Worm (Caenorhabditis elegans) whole organism, dauer: ENCODE results near the gene C34D4.3.

Experiments
- unc-62 ChIP-seq: sonication (generic microtip); optimal IDR thresholded peaks from 2 replicates; lab custom pipeline; 2017; ENCODE audit warnings: missing biosample characterization, missing genetic modification reagents, missing genetic modification characterization

The C34D4.3 gene

ce11 chrIV:7165723-7166122, 12.3 kb downstream of the C34D4.3 start, which contains the start of gene rpc-1:
rpc-1 (minus strand) TSS chrIV:7165748.
- TF ChIP-seq unc-62 (GFP tag; lab: Kevin White, UChicago): no peak

ce11 chrIV:7166553-7166952, 13.1 kb downstream of the C34D4.3 start, which contains the start of gene C42D4.18:
C42D4.18 (plus strand) TSS chrIV:7166783.
- no peak for TF ChIP-seq unc-62 (GFP tag; lab: Kevin White, UChicago)

ce11 chrIV:7167983-7168760, 14.7 kb downstream of the C34D4.3 start, which contains the start of gene skr-16:
skr-16 (plus strand) TSS chrIV:7168710.
- no peak for TF ChIP-seq unc-62 (GFP tag; lab: Kevin White, UChicago)

- TF ChIP-seq unc-62 (GFP tag; lab: Kevin White, UChicago): no peak
Observed at ce11 chrIV:7171222-7171621, 17.8 kb downstream of the C34D4.3 start, which contains the start of gene str-220. str-220 (minus strand) TSS chrIV:7171322.

- no peak for TF ChIP-seq unc-62 (GFP tag; lab: Kevin White, UChicago)
Observed at ce11 chrIV:7173489-7173888, 20.0 kb downstream of the C34D4.3 start, which contains the start of gene str-1. str-1 (plus strand) TSS chrIV:7173789.

ce11 chrIV:7175346-7175745, 21.9 kb downstream of the C34D4.3 start, which contains the start of gene C42D4.19:
C42D4.19 (plus strand) TSS chrIV:7175646.
- TF ChIP-seq unc-62 (GFP tag; lab: Kevin White, UChicago): no peak

- TF ChIP-seq unc-62 (GFP tag; lab: Kevin White, UChicago): no peak
Observed at ce11 chrIV:7176887-7177286, 23.4 kb downstream of the C34D4.3 start, which contains the start of gene str-44. str-44 (plus strand) TSS chrIV:7177187.

- TF ChIP-seq unc-62 (GFP tag; lab: Kevin White, UChicago): no peak
Observed at ce11 chrIV:7178942-7179341, 25.5 kb downstream of the C34D4.3 start, which contains the start of gene C42D4.3. C42D4.3 (plus strand) TSS chrIV:7179239.

- no peak for TF ChIP-seq unc-62 (GFP tag; lab: Kevin White, UChicago)
Observed at ce11 chrIV:7180304-7180703, 26.8 kb downstream of the C34D4.3 start, which contains the start of gene cest-10. cest-10 (plus strand) TSS chrIV:7180557.

ce11 chrIV:7182818-7183217, 29.4 kb downstream of the C34D4.3 start:
- TF ChIP-seq unc-62 (GFP tag; lab: Kevin White, UChicago): no peak

ce11 chrIV:7184597-7184996, 31.1 kb downstream of the C34D4.3 start, which contains the start of gene clec-179:
clec-179 (minus strand) TSS chrIV:7184697.
- TF ChIP-seq unc-62 (GFP tag; lab: Kevin White, UChicago): no peak

- TF ChIP-seq unc-62 (GFP tag; lab: Kevin White, UChicago): no peak
Observed at ce11 chrIV:7186756-7187155, 33.3 kb downstream of the C34D4.3 start, which contains the start of gene str-249. str-249 (minus strand) TSS chrIV:7186856.

ce11 chrIV:7188030-7188429, 34.6 kb downstream of the C34D4.3 start, which contains the start of gene C42D4.13:
C42D4.13 (minus strand) TSS chrIV:7188130.
- TF ChIP-seq unc-62 (GFP tag; lab: Kevin White, UChicago): no peak

- no peak for TF ChIP-seq unc-62 (GFP tag; lab: Kevin White, UChicago)
Observed at ce11 chrIV:7188528-7189422, 35.3 kb downstream of the C34D4.3 start, which contains the start of gene srlf-7. srlf-7 (plus strand) TSS chrIV:7189287.

- no peak for TF ChIP-seq unc-62 (GFP tag; lab: Kevin White, UChicago)
Observed at ce11 chrIV:7190409-7190808, 36.9 kb downstream of the C34D4.3 start.
